Worm (Caenorhabditis elegans): Measurements from ENCODE around the gene Y75B8A.25.

DNA sequence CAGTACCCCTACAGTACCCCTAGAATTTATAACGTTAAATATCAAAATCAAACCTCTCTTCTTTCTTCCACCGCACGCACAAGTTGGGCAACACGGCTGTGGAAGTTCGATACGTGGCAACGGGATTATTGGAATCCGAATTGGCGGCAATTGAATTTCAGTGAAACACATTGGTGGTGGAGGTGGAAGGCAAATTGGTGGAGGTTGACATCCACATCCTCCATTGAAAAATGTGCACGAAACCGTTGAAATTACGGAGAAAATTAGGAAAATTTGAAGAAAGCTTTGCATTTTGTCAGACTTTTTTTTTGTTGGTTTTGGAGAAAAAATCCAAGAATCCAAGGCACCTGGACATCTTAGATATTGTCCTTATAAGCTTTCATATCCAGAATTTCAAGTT, 38.5 kb upstream of the Y75B8A.25 start:
- no peak for TF ChIP-seq ceh-43 (GFP tag; optimal IDR thresholded peaks at IDR 0.05)
- no peak for TF ChIP-seq lin-13 (tag; optimal IDR thresholded peaks at IDR 0.05)

Data from whole organism, mixed stage, embryonic.